Worm (Caenorhabditis elegans): ENCODE measurements around the gene eri-3.

The eri-3 gene

ce11 chrII:1085546-1085945 is 37.8 kb upstream of the eri-3 start:
- TF ChIP-seq unc-86 (tag; optimal IDR thresholded peaks at IDR 0.05), result no peak

- TF ChIP-seq ref-2 (tag; optimal IDR thresholded peaks at IDR 0.05), result no peak
- no peak for TF ChIP-seq hlh-8 (tag; optimal IDR thresholded peaks at IDR 0.05)
- TF ChIP-seq K02D7.2 (tag; optimal IDR thresholded peaks at IDR 0.05), result no peak
- no peak for TF ChIP-seq sox-4 (tag; optimal IDR thresholded peaks at IDR 0.05)
- TF ChIP-seq F13H6.1 (tag; optimal IDR thresholded peaks at IDR 0.05), result no peak
- TF ChIP-seq tbx-7 (tag; optimal IDR thresholded peaks at IDR 0.05), result no peak
- TF ChIP-seq unc-3 (GFP tag; conservative IDR thresholded peaks at IDR 0.05), result no peak
- TF ChIP-seq unc-3 (tag; optimal IDR thresholded peaks at IDR 0.05), result no peak
- no peak for TF ChIP-seq C08G9.2 (tag; optimal IDR thresholded peaks at IDR 0.05)
- no peak for TF ChIP-seq sdc-2 (tag; optimal IDR thresholded peaks at IDR 0.05)
- no peak for TF ChIP-seq ttx-3 (tag; optimal IDR thresholded peaks at IDR 0.05)
- TF ChIP-seq eyg-1 (tag; optimal IDR thresholded peaks at IDR 0.05), result no peak
- TF ChIP-seq unc-86 (tag; optimal IDR thresholded peaks at IDR 0.05), result no peak
- no peak for TF ChIP-seq Y22D7AL.16 (tag; optimal IDR thresholded peaks at IDR 0.05)
- no peak for TF ChIP-seq odd-2 (tag; optimal IDR thresholded peaks at IDR 0.05)
- no peak for TF ChIP-seq ceh-2 (tag; optimal IDR thresholded peaks at IDR 0.05)
- no peak for TF ChIP-seq ceh-9 (tag; optimal IDR thresholded peaks at IDR 0.05)
- no peak for TF ChIP-seq nfya-1 (tag; optimal IDR thresholded peaks at IDR 0.05)
- no peak for TF ChIP-seq unc-42 (tag; optimal IDR thresholded peaks at IDR 0.05)
- TF ChIP-seq hlh-6 (tag; optimal IDR thresholded peaks at IDR 0.05), result no peak
- no peak for TF ChIP-seq fkh-6 (tag; optimal IDR thresholded peaks at IDR 0.05)
Measured at ce11 chrII:1086479-1086878, 36.9 kb upstream of the eri-3 start.

ce11 chrII:1088527-1089230 is 34.7 kb upstream of the eri-3 start:
- no peak for TF ChIP-seq unc-42 (tag; optimal IDR thresholded peaks at IDR 0.05)
- no peak for TF ChIP-seq pag-3 (tag; optimal IDR thresholded peaks at IDR 0.05; ENCODE audit: borderline replicate concordance)
- TF ChIP-seq madf-2 (tag; optimal IDR thresholded peaks at IDR 0.05), result no peak
- no peak for TF ChIP-seq Y22D7AL.16 (tag; optimal IDR thresholded peaks at IDR 0.05)
- TF ChIP-seq hlh-15 (tag; optimal IDR thresholded peaks at IDR 0.05), result no peak
- no peak for TF ChIP-seq ceh-30 (tag; optimal IDR thresholded peaks at IDR 0.05)
- no peak for TF ChIP-seq ceh-24 (tag; optimal IDR thresholded peaks at IDR 0.05)
- no peak for TF ChIP-seq ahr-1 (tag; optimal IDR thresholded peaks at IDR 0.05)
- no peak for TF ChIP-seq ama-1 (optimal IDR thresholded peaks at IDR 0.05)
- TF ChIP-seq elt-4 (tag; optimal IDR thresholded peaks at IDR 0.05), result no peak
- no peak for TF ChIP-seq T23F11.4 (GFP tag; optimal IDR thresholded peaks at IDR 0.05)
- no peak for TF ChIP-seq ceh-48 (tag; optimal IDR thresholded peaks at IDR 0.05)
- TF ChIP-seq ttx-3 (tag; optimal IDR thresholded peaks at IDR 0.05), result no peak
- TF ChIP-seq dmd-4 (tag; optimal IDR thresholded peaks at IDR 0.05; ENCODE audit: borderline replicate concordance), result no peak
- TF ChIP-seq unc-3 (GFP tag; conservative IDR thresholded peaks at IDR 0.05), result no peak
- TF ChIP-seq unc-3 (tag; optimal IDR thresholded peaks at IDR 0.05), result no peak
- TF ChIP-seq fkh-10 (GFP tag; optimal IDR thresholded peaks at IDR 0.05), result no peak

- TF ChIP-seq madf-2 (tag; optimal IDR thresholded peaks at IDR 0.05) (no peak), ceh-45 (GFP tag; IDR thresholded peaks at IDR 0.05) (no peak), fax-1 (tag; optimal IDR thresholded peaks at IDR 0.05) (no peak), unc-3 (GFP tag; conservative IDR thresholded peaks at IDR 0.05) (no peak), unc-3 (tag; optimal IDR thresholded peaks at IDR 0.05) (no peak), sox-4 (tag; optimal IDR thresholded peaks at IDR 0.05) (no peak), ceh-6 (GFP tag; optimal IDR thresholded peaks at IDR 0.05) (no peak), ceh-48 (tag; optimal IDR thresholded peaks at IDR 0.05) (no peak), C38D4.7 (GFP tag; optimal IDR thresholded peaks at IDR 0.05) (no peak), ceh-18 (tag; optimal IDR thresholded peaks at IDR 0.05) (no peak), dve-1 (tag; optimal IDR thresholded peaks at IDR 0.05) (no peak), rnt-1 (tag; optimal IDR thresholded peaks at IDR 0.05) (no peak)
Measured at ce11 chrII:1090743-1091142, 32.6 kb upstream of the eri-3 start.
